Fruit fly (Drosophila melanogaster) whole organism, embryonic: Measurements from ENCODE around the gene Scox.

ENCODE experiments used
- Awh ChIP-seq: fragments of 200-800 bp; sonication (Bioruptor generic); IDR thresholded peaks from 2 replicates; pipeline ENCODE4, ENCODE4 v1.3.6; 2022; ENCODE audit warnings: missing biosample characterization, missing genetic modification characterization
- B-H2 ChIP-seq: fragments of 200-800 bp; sonication (Bioruptor generic); optimal IDR thresholded peaks from 2 replicates; lab custom pipeline; 2018; ENCODE audit warnings: missing biosample characterization, mild to moderate bottlenecking, missing genetic modification characterization
- CG10274 ChIP-seq: fragments of 200-800 bp; sonication (Bioruptor generic); optimal IDR thresholded peaks from 3 replicates; lab custom pipeline; 2017; ENCODE audit warnings: missing biosample characterization, mild to moderate bottlenecking, missing genetic modification characterization
- CG11398 ChIP-seq: fragments of 200-800 bp; sonication (Bioruptor generic); optimal IDR thresholded peaks from 2 replicates; lab custom pipeline; 2016; ENCODE audit warnings: missing biosample characterization, missing genetic modification characterization
- CG11504 ChIP-seq: fragments of 200-800 bp; sonication (Bioruptor generic); optimal IDR thresholded peaks from 3 replicates; lab custom pipeline; 2019; ENCODE audit warnings: missing biosample characterization, mild to moderate bottlenecking, missing genetic modification characterization, moderate library complexity
- CG12071 ChIP-seq: fragments of 200-800 bp; sonication (Bioruptor generic); optimal IDR thresholded peaks from 3 replicates; lab custom pipeline; 2018; ENCODE audit warnings: missing biosample characterization, mild to moderate bottlenecking, missing genetic modification characterization
- CG14965 ChIP-seq: fragments of 200-800 bp; sonication (Bioruptor generic); optimal IDR thresholded peaks from 2 replicates; lab custom pipeline; 2016; ENCODE audit warnings: missing biosample characterization, missing genetic modification characterization, borderline replicate concordance
- CG1603 ChIP-seq: fragments of 200-800 bp; sonication (Bioruptor generic); optimal IDR thresholded peaks from 2 replicates; lab custom pipeline; 2019; ENCODE audit warnings: missing biosample characterization, mild to moderate bottlenecking, missing genetic modification characterization, moderate library complexity
- CG16863 ChIP-seq: fragments of 200-800 bp; sonication (Bioruptor generic); optimal IDR thresholded peaks from 3 replicates; lab custom pipeline; 2016; ENCODE audit warnings: missing biosample characterization, missing genetic modification characterization
- CG17829 ChIP-seq: fragments of 200-800 bp; optimal IDR thresholded peaks from 2 replicates; lab custom pipeline; 2019; ENCODE audit warnings: missing biosample characterization, mild to moderate bottlenecking, missing genetic modification characterization, moderate library complexity
- CG2889 ChIP-seq: fragments of 200-800 bp; sonication (Bioruptor generic); IDR thresholded peaks from 3 replicates; pipeline ENCODE4 v1.3.6; 2022; ENCODE audit warnings: missing biosample characterization, missing genetic modification characterization
- CG34422 ChIP-seq: fragments of 200-800 bp; sonication (Bioruptor generic); IDR thresholded peaks from 3 replicates; pipeline ENCODE4 v1.3.6; 2022; ENCODE audit warnings: missing biosample characterization, missing genetic modification characterization
- CG4328 ChIP-seq: fragments of 200-800 bp; sonication (Bioruptor generic); optimal IDR thresholded peaks from 3 replicates; lab custom pipeline; 2017; ENCODE audit warnings: missing biosample characterization, missing genetic modification reagents, missing genetic modification characterization
- CG43689 ChIP-seq: fragments of 200-800 bp; sonication (Bioruptor generic); IDR thresholded peaks from 2 replicates; pipeline ENCODE4 v1.3.6; 2022; ENCODE audit warnings: missing biosample characterization, missing genetic modification characterization
- CG5180 ChIP-seq: fragments of 200-800 bp; sonication (Bioruptor generic); optimal IDR thresholded peaks from 3 replicates; lab custom pipeline; 2017; ENCODE audit warnings: missing biosample characterization, missing genetic modification characterization, mild to moderate bottlenecking, moderate library complexity, missing genetic modification reagents
- CG5953 ChIP-seq: fragments of 200-800 bp; sonication (Bioruptor generic); IDR thresholded peaks from 2 replicates; pipeline ENCODE4 v1.3.6; 2022; ENCODE audit warnings: missing biosample characterization, missing genetic modification characterization
- CG7786 ChIP-seq: fragments of 200-800 bp; sonication (Bioruptor generic); optimal IDR thresholded peaks from 2 replicates; lab custom pipeline; 2016; ENCODE audit warnings: missing biosample characterization, missing genetic modification characterization
- CG7987 ChIP-seq: fragments of 200-800 bp; sonication (Bioruptor generic); optimal IDR thresholded peaks from 2 replicates; lab custom pipeline; 2018; ENCODE audit warnings: missing biosample characterization, mild to moderate bottlenecking, missing genetic modification characterization, moderate library complexity
- CG8388 ChIP-seq: fragments of 200-800 bp; sonication (Bioruptor generic); optimal IDR thresholded peaks from 2 replicates; lab custom pipeline; 2019; ENCODE audit warnings: missing biosample characterization, mild to moderate bottlenecking, missing genetic modification characterization, moderate library complexity
- Deaf1 ChIP-seq: fragments of 200-800 bp; optimal IDR thresholded peaks from 3 replicates; lab custom pipeline; 2019; ENCODE audit warnings: missing biosample characterization, mild to moderate bottlenecking, missing genetic modification characterization, moderate library complexity
- Dfd ChIP-seq, 2 experiments: fragments of >200 bp; optimal IDR thresholded peaks; 2 replicates each; lab custom pipeline; 2017; ENCODE audit warnings: missing biosample characterization in 2 of 2, missing genetic modification characterization in 2 of 2
- Dip2 ChIP-seq: fragments of 200-800 bp; sonication (Bioruptor generic); IDR thresholded peaks from 2 replicates; pipeline ENCODE4 v1.3.6; 2022; ENCODE audit warnings: missing biosample characterization, missing genetic modification characterization
- E2f1 ChIP-seq: fragments of 200-800 bp; sonication (Bioruptor generic); IDR thresholded peaks from 2 replicates; pipeline ENCODE4 v1.3.6; 2022; ENCODE audit warnings: missing biosample characterization, missing genetic modification characterization
- Elba2 ChIP-seq: fragments of 200-800 bp; sonication (Bioruptor generic); optimal IDR thresholded peaks from 3 replicates; lab custom pipeline; 2016; ENCODE audit warnings: missing biosample characterization, missing genetic modification characterization
- Ets97D ChIP-seq: fragments of 200-800 bp; sonication (Bioruptor generic); optimal IDR thresholded peaks from 3 replicates; lab custom pipeline; 2016; ENCODE audit warnings: missing biosample characterization, missing genetic modification characterization
- GATAe ChIP-seq: fragments of 200-800 bp; sonication (Bioruptor generic); conservative IDR thresholded peaks from 2 replicates; pipeline ENCODE4 v1.3.6; 2022; ENCODE audit warnings: missing biosample characterization, missing genetic modification characterization
- HLH54F ChIP-seq: fragments of 200-800 bp; sonication (Bioruptor generic); optimal IDR thresholded peaks from 3 replicates; lab custom pipeline; 2016; ENCODE audit warnings: missing biosample characterization, missing genetic modification characterization
- MTF-1 ChIP-seq: fragments of 200-800 bp; sonication (Bioruptor generic); optimal IDR thresholded peaks from 2 replicates; lab custom pipeline; 2018; ENCODE audit warnings: missing biosample characterization, mild to moderate bottlenecking, missing genetic modification characterization, borderline replicate concordance
- NC2α ChIP-seq: fragments of 200-800 bp; sonication (Bioruptor generic); optimal IDR thresholded peaks from 2 replicates; lab custom pipeline; 2016; ENCODE audit warnings: missing biosample characterization, missing genetic modification characterization
- Ptx1 ChIP-seq: fragments of 200-800 bp; sonication (Bioruptor generic); IDR thresholded peaks from 2 replicates; pipeline ENCODE4 v1.3.6; 2022; ENCODE audit warnings: missing biosample characterization, missing genetic modification characterization
- Side ChIP-seq: fragments of 200-800 bp; sonication (Bioruptor generic); optimal IDR thresholded peaks from 2 replicates; lab custom pipeline; 2016; ENCODE audit warnings: missing biosample characterization, missing genetic modification characterization
- Spps ChIP-seq: fragments of 200-800 bp; sonication (Bioruptor generic); optimal IDR thresholded peaks from 2 replicates; lab custom pipeline; 2018; ENCODE audit warnings: missing biosample characterization, mild to moderate bottlenecking, missing genetic modification characterization
- Tbp ChIP-seq: fragments of >200 bp; optimal IDR thresholded peaks from 2 replicates; lab custom pipeline; 2018; ENCODE audit warnings: missing biosample characterization, missing genetic modification characterization
- ash1 ChIP-seq: fragments of 200-800 bp; sonication (Bioruptor generic); optimal IDR thresholded peaks from 2 replicates; lab custom pipeline; 2018; ENCODE audit warnings: missing biosample characterization, mild to moderate bottlenecking, missing genetic modification characterization
- cwo ChIP-seq: fragments of 200-800 bp; sonication (Bioruptor generic); optimal IDR thresholded peaks from 3 replicates; lab custom pipeline; 2017; ENCODE audit warnings: missing biosample characterization, missing genetic modification characterization, mild to moderate bottlenecking, moderate library complexity, missing genetic modification reagents
- dan ChIP-seq: fragments of 200-800 bp; sonication (Bioruptor generic); IDR thresholded peaks from 2 replicates; pipeline ENCODE4 v1.3.6; 2022; ENCODE audit warnings: missing biosample characterization, missing genetic modification characterization
- dmrt11E ChIP-seq: fragments of 200-800 bp; sonication (Bioruptor generic); optimal IDR thresholded peaks from 3 replicates; lab custom pipeline; 2018; ENCODE audit warnings: missing biosample characterization, mild to moderate bottlenecking, missing genetic modification characterization, moderate library complexity
- fd96Cb ChIP-seq: fragments of 200-800 bp; sonication (Bioruptor generic); optimal IDR thresholded peaks from 2 replicates; lab custom pipeline; 2018; ENCODE audit warnings: missing biosample characterization, mild to moderate bottlenecking, missing genetic modification characterization, moderate library complexity
- fu2 ChIP-seq: fragments of 200-800 bp; sonication (Bioruptor generic); optimal IDR thresholded peaks from 2 replicates; lab custom pipeline; 2016; ENCODE audit warnings: missing biosample characterization, missing genetic modification characterization
- gce ChIP-seq: fragments of 200-800 bp; sonication (Bioruptor generic); IDR thresholded peaks from 3 replicates; pipeline ENCODE4 v1.3.6; 2022; ENCODE audit warnings: missing biosample characterization, missing genetic modification characterization
- grn ChIP-seq: fragments of 200-800 bp; sonication (Bioruptor generic); optimal IDR thresholded peaks from 3 replicates; lab custom pipeline; 2017; ENCODE audit warnings: missing biosample characterization, missing genetic modification characterization
- gsb-n ChIP-seq: fragments of 200-800 bp; sonication (Bioruptor generic); optimal IDR thresholded peaks from 3 replicates; lab custom pipeline; 2018; ENCODE audit warnings: missing biosample characterization, mild to moderate bottlenecking, missing genetic modification characterization
- hkb ChIP-seq, 2 experiments: fragments of 200-800 bp in 1 of 2; fragments of >200 bp in 1 of 2; sonication (Bioruptor generic) in 1 of 2; IDR thresholded peaks in 1 of 2; optimal IDR thresholded peaks in 1 of 2; 2 replicates each; pipeline versions ENCODE4 v1.3.6 to Lab custom; 2017 to 2022; ENCODE audit warnings: missing biosample characterization in 1 of 2, missing genetic modification characterization in 1 of 2
- ind ChIP-seq: fragments of 200-800 bp; sonication (Bioruptor generic); optimal IDR thresholded peaks from 3 replicates; lab custom pipeline; 2016; ENCODE audit warnings: missing biosample characterization, missing genetic modification characterization
- kni ChIP-seq: fragments of 200-800 bp; sonication (Bioruptor generic); optimal IDR thresholded peaks from 3 replicates; lab custom pipeline; 2017; ENCODE audit warnings: mild to moderate bottlenecking, missing biosample characterization, missing genetic modification reagents, missing genetic modification characterization
- odd ChIP-seq: fragments of 200-800 bp; sonication (Bioruptor generic); optimal IDR thresholded peaks from 2 replicates; lab custom pipeline; 2017; ENCODE audit warnings: missing biosample characterization, mild to moderate bottlenecking, missing genetic modification characterization
- pzg ChIP-seq: fragments of 200-800 bp; sonication (Bioruptor generic); optimal IDR thresholded peaks from 3 replicates; lab custom pipeline; 2018; ENCODE audit warnings: missing biosample characterization, mild to moderate bottlenecking, missing genetic modification characterization, moderate library complexity
- tup ChIP-seq: fragments of 200-800 bp; sonication (Bioruptor generic); optimal IDR thresholded peaks from 2 replicates; lab custom pipeline; 2016; ENCODE audit warnings: missing biosample characterization, mild to moderate bottlenecking, missing genetic modification characterization, moderate library complexity
- zf30C ChIP-seq: fragments of 200-800 bp; sonication (Bioruptor generic); optimal IDR thresholded peaks from 3 replicates; lab custom pipeline; 2018; ENCODE audit warnings: missing biosample characterization, mild to moderate bottlenecking, missing genetic modification characterization

Scox gene

DNA sequence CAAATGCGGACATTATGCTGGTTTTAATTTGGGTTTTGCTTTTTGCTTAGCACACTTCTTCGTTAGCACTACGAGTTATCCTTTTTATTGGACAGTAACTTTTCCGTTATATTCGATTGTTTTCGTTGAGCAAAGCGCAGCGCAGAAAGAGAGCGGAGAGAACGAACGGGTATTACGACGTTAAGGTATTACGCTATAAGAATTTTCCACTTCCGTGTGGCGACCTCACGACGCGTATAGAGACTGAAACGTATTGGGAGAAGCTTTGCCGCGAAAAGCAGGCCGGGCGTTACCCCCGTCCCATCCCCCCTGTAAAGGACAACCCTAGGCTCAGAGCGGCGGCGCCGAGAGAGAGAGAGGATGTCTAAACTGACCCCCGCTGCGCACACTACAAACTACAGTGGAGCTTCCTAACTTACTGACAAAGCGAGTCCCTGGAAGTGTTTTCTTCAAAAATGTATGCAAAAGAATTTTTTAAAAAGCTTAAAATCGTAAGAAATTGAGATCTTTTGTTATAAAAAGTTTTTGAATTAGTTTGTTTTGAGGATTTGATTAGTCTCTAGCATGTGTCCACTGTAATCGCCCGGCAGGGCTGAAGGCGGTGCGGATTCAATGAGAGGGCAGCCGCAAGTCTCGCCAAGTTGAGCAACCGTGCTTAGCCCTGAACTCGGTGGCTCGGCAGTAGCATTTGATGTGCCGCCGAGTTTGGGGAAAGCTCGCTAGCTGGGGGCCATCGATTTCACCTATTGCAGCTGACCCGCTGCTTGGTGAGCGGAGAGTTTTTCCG is 36.1 kb upstream of the Scox start (continued):
- TF ChIP-seq CG16863, result peak; percentile 95
- peak; percentile 95 for TF ChIP-seq E2f1 (GFP tag; lab: Robert Waterston, UW)
- TF ChIP-seq CG11398 (GFP tag; lab: Kevin White, UChicago), result peak; percentile 91
- peak; percentile 83 for TF ChIP-seq NC2α (GFP tag; lab: Kevin White, UChicago)
- TF ChIP-seq tup, result peak; percentile 90
- TF ChIP-seq CG1603, result peak; percentile 82
- TF ChIP-seq ash1 (GFP tag; lab: Kevin White, UChicago), result peak; percentile 79
- peak; percentile 91 for TF ChIP-seq CG8388 (GFP tag; lab: Kevin White, UChicago)
- TF ChIP-seq dan (GFP tag; lab: Robert Waterston, UW), result peak; percentile 78
- peak; percentile 96 for TF ChIP-seq CG34422 (GFP tag; lab: Robert Waterston, UW)
- peak; percentile 74 for TF ChIP-seq CG14965 (GFP tag; lab: Kevin White, UChicago)
- peak; percentile 76 for TF ChIP-seq MTF-1 (GFP tag; lab: Kevin White, UChicago)
- TF ChIP-seq pzg (GFP tag; lab: Kevin White, UChicago), result peak; percentile 28
- TF ChIP-seq Spps (tag; lab: Kevin White, UChicago), result peak; percentile 77
- no peak for TF ChIP-seq Dfd (GFP tag; optimal IDR thresholded peaks at IDR 0.05; lab: Kevin White, UChicago)
- TF ChIP-seq Dip2, result peak; percentile 57
- TF ChIP-seq CG7786 (GFP tag; lab: Kevin White, UChicago), result peak; percentile 97
- TF ChIP-seq dmrt11E (tag; lab: Kevin White, UChicago), result peak; percentile 82
- peak; percentile 78 for TF ChIP-seq CG10274 (GFP tag; lab: Kevin White, UChicago)
- peak; percentile 96 for TF ChIP-seq ind (GFP tag; lab: Kevin White, UChicago)
- TF ChIP-seq CG5953 (GFP tag; lab: Robert Waterston, UW), result peak; percentile 95
- peak; percentile 91 for TF ChIP-seq CG17829 (tag; lab: Kevin White, UChicago)
- peak; percentile 93 for TF ChIP-seq fd96Cb (tag; lab: Kevin White, UChicago)
- peak; percentile 88 for TF ChIP-seq CG43689
- TF ChIP-seq Ptx1 (GFP tag; lab: Robert Waterston, UW), result peak; percentile 97
- TF ChIP-seq gce (GFP tag; lab: Robert Waterston, UW), result peak; percentile 95
- no peak for TF ChIP-seq hkb (optimal IDR thresholded peaks at IDR 0.05; lab: Kevin White, UChicago)
- peak; percentile 97 for TF ChIP-seq hkb (GFP tag; IDR thresholded peaks at IDR 0.05; lab: Robert Waterston, UW)
- peak; percentile 60 for TF ChIP-seq grn
- TF ChIP-seq CG12071, result peak; percentile 93
- TF ChIP-seq odd (GFP tag; lab: Kevin White, UChicago), result peak; percentile 88
- peak; percentile 82 for TF ChIP-seq Ets97D (GFP tag; lab: Kevin White, UChicago)
- TF ChIP-seq zf30C (GFP tag; lab: Kevin White, UChicago), result no peak
- peak; percentile 91 for TF ChIP-seq CG2889
- TF ChIP-seq B-H2, result peak; percentile 97
- peak; percentile 95 for TF ChIP-seq fu2 (GFP tag; lab: Kevin White, UChicago)
- peak; percentile 80 for TF ChIP-seq Deaf1 (tag; lab: Kevin White, UChicago)
- peak; percentile 47 for TF ChIP-seq kni
- TF ChIP-seq Tbp (GFP tag; lab: Kevin White, UChicago), result no peak
- TF ChIP-seq Awh (GFP tag; lab: Robert Waterston, UW), result peak; percentile 96
- no peak for TF ChIP-seq Elba2 (GFP tag; lab: Kevin White, UChicago)
- TF ChIP-seq GATAe (GFP tag; lab: Robert Waterston, UW), result peak; percentile 70
- peak; percentile 88 for TF ChIP-seq gsb-n (tag; lab: Kevin White, UChicago)
- peak; percentile 87 for TF ChIP-seq CG4328 (GFP tag; lab: Kevin White, UChicago)
- TF ChIP-seq cwo, result peak; percentile 95
- TF ChIP-seq HLH54F (GFP tag; lab: Kevin White, UChicago), result peak; percentile 95
- TF ChIP-seq Side, result peak; percentile 95
- peak; percentile 93 for TF ChIP-seq CG11504
- TF ChIP-seq CG5180 (GFP tag; lab: Kevin White, UChicago), result peak; percentile 83
- peak; percentile 89 for TF ChIP-seq CG7987
